Fruit fly (Drosophila melanogaster) whole organism, wandering third instar larva: ENCODE results near the gene spen.
A peak's percentile ranks its signal among the peaks of the same experiment; 100 is the strongest.

Source experiments
- Abd-B ChIP-seq: fragments of >200 bp; optimal IDR thresholded peaks from 2 replicates; lab custom pipeline; 2017; ENCODE audit warnings: missing biosample characterization, missing genetic modification characterization
- Dif ChIP-seq: fragments of 200-275, 200-300 bp; sonication (Bioruptor generic); optimal IDR thresholded peaks from 2 replicates; lab custom pipeline; 2018; ENCODE audit warnings: missing biosample characterization, missing genetic modification characterization; ENCODE audit not compliant: partially characterized antibody
- N ChIP-seq: fragments of >200 bp; optimal IDR thresholded peaks from 2 replicates; lab custom pipeline; 2018; ENCODE audit warnings: missing biosample characterization, missing external identifiers, missing genetic modification characterization
- Rel ChIP-seq, 2 experiments: fragments of 200-800 bp; sonication (Bioruptor generic) in 1 of 2; optimal IDR thresholded peaks; 2 replicates in 1 of 2; 3 replicates in 1 of 2; lab custom pipeline; 2016 to 2019; ENCODE audit warnings: mild to moderate bottlenecking in 2 of 2, missing biosample characterization in 2 of 2, missing genetic modification characterization in 2 of 2, moderate library complexity in 1 of 2
- dl ChIP-seq, 2 experiments: fragments of 175-275, 200-275 bp in 1 of 2; fragments of 200-275 bp in 1 of 2; sonication (Bioruptor generic); optimal IDR thresholded peaks; lab custom pipeline; 2018; ENCODE audit warnings: mild to moderate bottlenecking in 2 of 2, missing biosample characterization in 2 of 2, missing genetic modification characterization in 2 of 2, moderate library complexity in 2 of 2; ENCODE audit not compliant: partially characterized antibody in 2 of 2, insufficient read depth in 1 of 2
- h ChIP-seq: fragments of 200-800 bp; sonication (Bioruptor generic); optimal IDR thresholded peaks from 3 replicates; lab custom pipeline; 2016; ENCODE audit warnings: missing biosample characterization, mild to moderate bottlenecking, missing genetic modification characterization
- lola ChIP-seq: fragments of >200 bp; optimal IDR thresholded peaks from 2 replicates; lab custom pipeline; 2017; ENCODE audit warnings: missing biosample characterization, missing genetic modification characterization
- pan ChIP-seq: fragments of >200 bp; optimal IDR thresholded peaks from 2 replicates; lab custom pipeline; 2017
- psq ChIP-seq: fragments of 200-800 bp; sonication (Bioruptor generic); optimal IDR thresholded peaks from 3 replicates; lab custom pipeline; 2017; ENCODE audit warnings: missing biosample characterization, mild to moderate bottlenecking, missing genetic modification characterization, moderate library complexity
- rgr ChIP-seq: fragments of 200-800 bp; sonication (Bioruptor generic); optimal IDR thresholded peaks from 3 replicates; lab custom pipeline; 2016; ENCODE audit warnings: missing biosample characterization, mild to moderate bottlenecking, missing genetic modification characterization
- usp ChIP-seq: fragments of >200 bp; optimal IDR thresholded peaks from 2 replicates; lab custom pipeline; 2017; ENCODE audit warnings: missing biosample characterization, missing genetic modification characterization

DNA sequence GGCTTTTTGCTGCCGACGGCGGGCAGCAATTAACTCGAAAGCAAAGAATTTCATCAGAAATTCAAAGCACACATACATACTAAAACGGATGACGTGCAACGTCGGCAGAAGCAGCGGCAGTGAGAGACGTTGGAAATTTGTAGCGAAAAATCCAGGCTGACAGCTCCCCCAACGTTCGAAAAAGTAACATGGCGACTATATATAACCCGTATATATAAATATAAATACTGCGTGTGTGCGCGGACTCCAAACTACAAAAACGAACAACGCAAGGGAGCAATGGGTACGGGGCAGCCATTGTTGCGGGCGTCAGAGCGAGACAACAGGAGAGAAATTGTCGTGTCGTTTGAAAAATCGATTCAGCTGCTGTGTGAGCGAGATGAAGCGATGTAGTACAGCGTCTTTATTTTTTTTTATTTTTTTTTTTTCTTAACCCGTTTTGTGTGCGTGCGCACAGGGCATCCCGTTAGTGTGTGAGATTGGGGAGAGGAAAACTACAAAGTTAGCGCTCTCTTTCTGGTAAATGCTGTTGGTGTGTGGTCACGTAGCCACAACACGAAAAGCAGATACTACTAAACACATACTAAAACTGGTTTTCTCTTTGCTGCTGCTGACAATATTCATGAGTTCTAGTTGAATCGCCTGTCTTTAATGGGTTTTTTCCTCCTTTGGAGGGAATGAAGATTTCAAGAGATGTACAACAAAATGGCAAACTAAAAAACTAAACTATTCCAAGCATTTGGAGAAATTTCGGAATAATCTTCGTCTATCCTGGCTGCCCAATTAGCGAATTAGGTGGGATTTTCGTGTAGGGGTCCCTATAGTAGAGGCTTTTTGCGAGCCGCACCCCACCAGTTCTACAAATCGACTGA is 2.0 kb downstream of the spen start:
- no peak for TF ChIP-seq lola (GFP tag; lab: Kevin White, UChicago)
- TF ChIP-seq Dif (GFP tag; lab: Kevin White, UChicago) = peak; percentile 55
- no peak for TF ChIP-seq N (GFP tag; lab: Kevin White, UChicago)
- peak; percentile 5 to 39 for TF ChIP-seq dl (GFP tag; optimal IDR thresholded peaks at IDR 0.05; lab: Kevin White, UChicago; ENCODE audit: insufficient read depth in 1 of 2, partially characterized antibody in 2 of 2)
- no peak for TF ChIP-seq Abd-B (GFP tag; lab: Kevin White, UChicago)
- peak; percentile 82 for TF ChIP-seq h
- TF ChIP-seq psq = peak; percentile 65
- no peak for TF ChIP-seq pan (lab: Kevin White, UChicago)
- TF ChIP-seq rgr (GFP tag; lab: Kevin White, UChicago) = peak; percentile 50
- TF ChIP-seq usp (GFP tag; lab: Kevin White, UChicago) = no peak
- peak; percentile 98 for TF ChIP-seq Rel (GFP tag; optimal IDR thresholded peaks at IDR 0.05; lab: Kevin White, UChicago)
- peak; percentile 57 for TF ChIP-seq Rel (tag; optimal IDR thresholded peaks at IDR 0.05; lab: Kevin White, UChicago)
